Worm (Caenorhabditis elegans) whole organism, early embryonic: ENCODE measurements around the gene C49C3.9.

Source experiments
- B0310.2 ChIP-seq: sonication (generic microtip); optimal IDR thresholded peaks from 2 replicates; lab custom pipeline; 2016; ENCODE audit warnings: mild to moderate bottlenecking, missing genetic modification characterization, missing compliant biosample characterization
- F13C5.2 ChIP-seq: sonication (generic microtip); optimal IDR thresholded peaks from 2 replicates; lab custom pipeline; 2017; ENCODE audit warnings: mild to moderate bottlenecking, missing genetic modification characterization, inconsistent platforms, missing compliant biosample characterization
- aly-1 ChIP-seq: sonication (generic microtip); optimal IDR thresholded peaks from 2 replicates; lab custom pipeline; 2016; ENCODE audit warnings: missing genetic modification characterization, missing compliant biosample characterization
- ama-1 ChIP-seq: fragments of 150-350 bp; optimal IDR thresholded peaks from 2 replicates; lab custom pipeline; 2014
- ceh-13 ChIP-seq: fragments of 200-800 bp; sonication (Bioruptor generic); optimal IDR thresholded peaks from 2 replicates; lab custom pipeline; 2018; ENCODE audit warnings: mild to moderate bottlenecking, missing genetic modification characterization, missing compliant biosample characterization
- ceh-36 ChIP-seq: sonication (generic microtip); optimal IDR thresholded peaks from 2 replicates; lab custom pipeline; 2016; ENCODE audit warnings: missing genetic modification characterization, inconsistent platforms, missing compliant biosample characterization
- ets-7 ChIP-seq: sonication (generic microtip); optimal IDR thresholded peaks from 2 replicates; lab custom pipeline; 2016; ENCODE audit warnings: missing genotype, missing genetic modification characterization, missing compliant biosample characterization
- flt-1 ChIP-seq: fragments of 200-800 bp; sonication (Bioruptor generic); IDR thresholded peaks from 2 replicates; pipeline ENCODE4 v1.3.6; 2022; ENCODE audit warnings: missing genetic modification characterization, missing compliant biosample characterization
- hmbx-1 ChIP-seq: sonication (generic microtip); optimal IDR thresholded peaks from 2 replicates; lab custom pipeline; 2016; ENCODE audit warnings: mild to moderate bottlenecking, missing genetic modification characterization, missing compliant biosample characterization
- hmg-4 ChIP-seq: fragments of 200-800 bp; sonication (Bioruptor generic); optimal IDR thresholded peaks from 2 replicates; lab custom pipeline; 2018; ENCODE audit warnings: mild to moderate bottlenecking, missing genetic modification characterization, missing compliant biosample characterization
- hnd-1 ChIP-seq: sonication (generic microtip); optimal IDR thresholded peaks from 2 replicates; lab custom pipeline; 2016; ENCODE audit warnings: missing genetic modification characterization, missing compliant biosample characterization
- pes-1 ChIP-seq: fragments of 200-800 bp; sonication (Bioruptor generic); IDR thresholded peaks from 2 replicates; pipeline ENCODE4 v1.3.6; 2022; ENCODE audit warnings: missing genetic modification reagents, missing genetic modification characterization, missing compliant biosample characterization
- scrt-1 ChIP-seq: fragments of 200-800 bp; sonication (Bioruptor generic); IDR thresholded peaks from 2 replicates; pipeline ENCODE4 v1.3.6; 2022; ENCODE audit warnings: missing genetic modification characterization, missing compliant biosample characterization
- sea-1 ChIP-seq: fragments of 200-800 bp; sonication (Bioruptor generic); conservative IDR thresholded peaks from 2 replicates; pipeline ENCODE4 v1.3.6; 2022; ENCODE audit warnings: missing genetic modification characterization, missing compliant biosample characterization
- tbx-11 ChIP-seq: fragments of 200-800 bp; sonication (Bioruptor generic); IDR thresholded peaks from 2 replicates; pipeline ENCODE4 v1.3.6; 2022; ENCODE audit warnings: missing genetic modification characterization, missing compliant biosample characterization
- tbx-37 ChIP-seq: fragments of 200-800 bp; sonication (Bioruptor generic); conservative IDR thresholded peaks from 2 replicates; pipeline ENCODE4 v1.3.6; 2022; ENCODE audit warnings: missing genetic modification reagents, missing genetic modification characterization, missing compliant biosample characterization
- tra-4 ChIP-seq: sonication (generic microtip); optimal IDR thresholded peaks from 2 replicates; lab custom pipeline; 2017; ENCODE audit warnings: missing genetic modification characterization, missing compliant biosample characterization

The C49C3.9 gene

ce11 chrIV:17367294-17367693 lies 25.2 kb upstream of the C49C3.9 start, which contains the start of gene zipt-17:
zipt-17 (minus strand) TSS chrIV:17367394.
- TF ChIP-seq B0310.2 (tag; lab: Kevin White, UChicago): no peak
- no peak for TF ChIP-seq sea-1 (GFP tag; lab: Robert Waterston, UW)
- TF ChIP-seq scrt-1 (GFP tag; lab: Robert Waterston, UW): no peak
- no peak for TF ChIP-seq tbx-11 (GFP tag; lab: Robert Waterston, UW)
- no peak for TF ChIP-seq hmg-4
- no peak for TF ChIP-seq hmbx-1 (tag; lab: Kevin White, UChicago)
- TF ChIP-seq ets-7 (tag; lab: Kevin White, UChicago): no peak
- no peak for TF ChIP-seq ceh-36 (tag; lab: Kevin White, UChicago)
- no peak for TF ChIP-seq aly-1 (tag; lab: Kevin White, UChicago)
- TF ChIP-seq hnd-1 (tag; lab: Kevin White, UChicago): no peak
- no peak for TF ChIP-seq pes-1
- TF ChIP-seq flt-1: no peak

- TF ChIP-seq sea-1 (GFP tag; lab: Robert Waterston, UW): no peak
- TF ChIP-seq aly-1 (tag; lab: Kevin White, UChicago): no peak
- TF ChIP-seq ceh-36 (tag; lab: Kevin White, UChicago): no peak
- TF ChIP-seq tbx-11 (GFP tag; lab: Robert Waterston, UW): no peak
- TF ChIP-seq F13C5.2: no peak
- TF ChIP-seq tra-4 (tag; lab: Kevin White, UChicago): no peak
- TF ChIP-seq ets-7 (tag; lab: Kevin White, UChicago): no peak
- no peak for TF ChIP-seq scrt-1 (GFP tag; lab: Robert Waterston, UW)
- no peak for TF ChIP-seq hnd-1 (tag; lab: Kevin White, UChicago)
- TF ChIP-seq flt-1: no peak
- no peak for TF ChIP-seq ama-1
Measured at ce11 chrIV:17361143-17361542, 19.0 kb upstream of the C49C3.9 start, which contains the start of gene clec-202. clec-202 (plus strand) TSS chrIV:17361443.

ce11 chrIV:17351586-17351985 lies 9.5 kb upstream of the C49C3.9 start, which contains the start of gene clec-199:
clec-199 (plus strand) TSS chrIV:17351886.
- no peak for TF ChIP-seq ama-1
- no peak for TF ChIP-seq flt-1
- TF ChIP-seq hnd-1 (tag; lab: Kevin White, UChicago): no peak
- TF ChIP-seq tra-4 (tag; lab: Kevin White, UChicago): no peak
- no peak for TF ChIP-seq sea-1 (GFP tag; lab: Robert Waterston, UW)

- TF ChIP-seq sea-1 (GFP tag; lab: Robert Waterston, UW) (no peak), F13C5.2 (no peak), ets-7 (tag; lab: Kevin White, UChicago) (no peak), B0310.2 (tag; lab: Kevin White, UChicago) (no peak), ceh-36 (tag; lab: Kevin White, UChicago) (no peak), scrt-1 (GFP tag; lab: Robert Waterston, UW) (no peak), hmbx-1 (tag; lab: Kevin White, UChicago) (no peak), pes-1 (no peak), hnd-1 (tag; lab: Kevin White, UChicago) (no peak)
Measured at ce11 chrIV:17346599-17347218, 4.6 kb upstream of the C49C3.9 start, which contains the start of the genes clec-197 and clec-198. clec-197 (minus strand) TSS chrIV:17346699. clec-198 (plus strand) TSS chrIV:17347168.

- TF ChIP-seq hmg-4: no peak
- TF ChIP-seq ceh-13 (GFP tag; lab: Kevin White, UChicago): no peak
- no peak for TF ChIP-seq aly-1 (tag; lab: Kevin White, UChicago)
- no peak for TF ChIP-seq tra-4 (tag; lab: Kevin White, UChicago)
- TF ChIP-seq sea-1 (GFP tag; lab: Robert Waterston, UW): no peak
- TF ChIP-seq ceh-36 (tag; lab: Kevin White, UChicago): no peak
- no peak for TF ChIP-seq hmbx-1 (tag; lab: Kevin White, UChicago)
- TF ChIP-seq hnd-1 (tag; lab: Kevin White, UChicago): no peak
- TF ChIP-seq F13C5.2: no peak
- TF ChIP-seq flt-1: no peak
- TF ChIP-seq pes-1: no peak
- no peak for TF ChIP-seq B0310.2 (tag; lab: Kevin White, UChicago)
- TF ChIP-seq ets-7 (tag; lab: Kevin White, UChicago): no peak
- TF ChIP-seq tbx-11 (GFP tag; lab: Robert Waterston, UW): no peak
- TF ChIP-seq scrt-1 (GFP tag; lab: Robert Waterston, UW): no peak
Measured at ce11 chrIV:17343482-17343881, 1.4 kb upstream of the C49C3.9 start, which contains the start of gene C49C3.11. C49C3.11 (plus strand) TSS chrIV:17343782.

- TF ChIP-seq ceh-36 (tag; lab: Kevin White, UChicago): no peak
Measured at ce11 chrIV:17342667-17343066, 553 bp upstream of the C49C3.9 start, which contains the start of gene C49C3.21. C49C3.21 (plus strand) TSS chrIV:17342967.

ce11 chrIV:17341033-17341432 lies 1.1 kb downstream of the C49C3.9 start:
- TF ChIP-seq F13C5.2 (no peak), scrt-1 (GFP tag; lab: Robert Waterston, UW) (no peak), hmg-4 (no peak), sea-1 (GFP tag; lab: Robert Waterston, UW) (no peak), tbx-11 (GFP tag; lab: Robert Waterston, UW) (no peak), tbx-37 (GFP tag; lab: Robert Waterston, UW) (no peak)

ce11 chrIV:17338920-17339510 lies 3.1 kb downstream of the C49C3.9 start, which contains the start of gene C49C3.10:
C49C3.10 (minus strand) TSS chrIV:17338970.
- no peak for TF ChIP-seq F13C5.2
- no peak for TF ChIP-seq hmg-4
- TF ChIP-seq tbx-37 (GFP tag; lab: Robert Waterston, UW): no peak
- no peak for TF ChIP-seq tbx-11 (GFP tag; lab: Robert Waterston, UW)
- TF ChIP-seq pes-1: no peak
- TF ChIP-seq ceh-36 (tag; lab: Kevin White, UChicago): no peak
- TF ChIP-seq flt-1: no peak
- TF ChIP-seq scrt-1 (GFP tag; lab: Robert Waterston, UW): no peak
- no peak for TF ChIP-seq hmbx-1 (tag; lab: Kevin White, UChicago)
- no peak for TF ChIP-seq ama-1
- TF ChIP-seq sea-1 (GFP tag; lab: Robert Waterston, UW): no peak
- no peak for TF ChIP-seq tra-4 (tag; lab: Kevin White, UChicago)
- TF ChIP-seq hnd-1 (tag; lab: Kevin White, UChicago): no peak
- no peak for TF ChIP-seq B0310.2 (tag; lab: Kevin White, UChicago)
